Worm (Caenorhabditis elegans) whole organism, midembryonic: ENCODE results near the gene skpt-1.

Experiments
- T22C8.4 ChIP-seq: fragments of 200-800 bp; sonication (Bioruptor generic); IDR thresholded peaks from 2 replicates; pipeline ENCODE4 v1.3.6; 2022; ENCODE audit warnings: missing genetic modification characterization, missing compliant biosample characterization
- cog-1 ChIP-seq: sonication (generic microtip); optimal IDR thresholded peaks from 2 replicates; lab custom pipeline; 2016; ENCODE audit warnings: missing genetic modification characterization, missing compliant biosample characterization
- flt-1 ChIP-seq: fragments of 200-800 bp; sonication (Bioruptor generic); IDR thresholded peaks from 2 replicates; pipeline ENCODE4 v1.3.6; 2022; ENCODE audit warnings: missing genetic modification characterization, missing compliant biosample characterization
- ref-1 ChIP-seq: fragments of 200-800 bp; sonication (Bioruptor generic); conservative IDR thresholded peaks from 2 replicates; pipeline ENCODE4 v1.3.6; 2022; ENCODE audit warnings: missing genetic modification reagents, missing genetic modification characterization, missing compliant biosample characterization
- tab-1 ChIP-seq: fragments of 200-800 bp; sonication (Bioruptor generic); IDR thresholded peaks from 2 replicates; pipeline ENCODE4 v1.3.6; 2022; ENCODE audit warnings: missing genetic modification characterization, missing compliant biosample characterization
- ztf-29 ChIP-seq: fragments of 200-800 bp; sonication (Bioruptor generic); IDR thresholded peaks from 2 replicates; pipeline ENCODE4 v1.3.6; 2022; ENCODE audit warnings: missing genetic modification reagents, missing genetic modification characterization, missing compliant biosample characterization

DNA sequence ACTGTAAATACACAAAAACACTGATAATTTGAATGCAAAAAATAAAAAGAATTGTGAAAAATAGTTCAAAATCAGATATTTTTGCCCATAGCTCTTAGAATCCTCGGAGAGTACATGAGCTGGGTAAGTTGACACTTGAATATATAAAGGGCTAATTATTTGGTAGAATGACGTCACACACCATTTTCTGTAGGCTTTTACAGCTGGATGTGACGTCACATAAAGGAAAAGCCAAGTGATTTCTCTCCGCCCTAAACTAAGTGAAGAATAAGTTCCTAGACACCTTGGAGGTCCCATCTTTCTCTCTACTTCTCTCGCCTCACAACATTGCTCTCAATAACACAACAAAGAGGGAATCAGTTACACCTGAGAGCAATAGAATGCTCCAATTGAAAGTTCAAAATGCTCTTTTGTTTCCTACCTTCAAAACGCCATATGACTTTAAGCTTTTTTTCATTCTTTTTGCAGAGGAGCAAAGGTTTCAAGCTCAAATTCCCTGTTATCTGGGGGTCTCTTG is 39.0 kb upstream of the skpt-1 start, which contains the start of gene osg-1:
- TF ChIP-seq ref-1 (GFP tag; lab: Robert Waterston, UW) = no peak
- no peak for TF ChIP-seq cog-1 (tag; lab: Kevin White, UChicago)
- no peak for TF ChIP-seq ztf-29 (GFP tag; lab: Robert Waterston, UW)
- no peak for TF ChIP-seq T22C8.4 (GFP tag; lab: Robert Waterston, UW)
- no peak for TF ChIP-seq flt-1 (GFP tag; lab: Robert Waterston, UW)
- no peak for TF ChIP-seq tab-1
